Worm (Caenorhabditis elegans): ENCODE data around the gene ctl-1.
"Not testable (repeated sequence)": the region's sequence is repeated elsewhere in the genome, so short reads cannot be mapped to it uniquely, and the experiment has no call there.

Gene ctl-1

DNA sequence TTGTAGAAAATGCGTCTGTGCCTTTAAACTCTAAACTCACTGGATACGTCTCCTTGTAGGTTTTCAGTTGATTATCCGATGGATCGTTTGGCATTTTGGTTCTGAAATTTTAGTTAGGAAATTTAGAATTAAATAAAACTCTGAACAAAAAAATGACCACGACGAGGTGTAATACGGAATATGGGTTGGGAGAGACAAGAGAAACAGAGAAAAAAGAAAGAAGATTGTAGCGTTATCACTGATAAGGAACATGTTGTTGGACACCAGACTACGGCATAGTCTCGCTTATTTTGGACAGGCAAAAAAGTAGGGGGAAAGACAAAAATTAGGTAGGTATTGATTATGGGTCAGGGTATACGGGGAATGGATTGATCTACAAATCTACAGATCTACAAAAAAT is at the start of gene ctl-1:
ctl-1 (minus strand) TSS at position 101 of the 400 bp plus-strand sequence.
- not testable (repeated sequence) for TF ChIP-seq vab-7 (GFP tag; IDR thresholded peaks at IDR 0.05); dmd-6 (GFP tag; IDR thresholded peaks at IDR 0.05); mep-1 (tag; optimal IDR thresholded peaks at IDR 0.05)

DNA sequence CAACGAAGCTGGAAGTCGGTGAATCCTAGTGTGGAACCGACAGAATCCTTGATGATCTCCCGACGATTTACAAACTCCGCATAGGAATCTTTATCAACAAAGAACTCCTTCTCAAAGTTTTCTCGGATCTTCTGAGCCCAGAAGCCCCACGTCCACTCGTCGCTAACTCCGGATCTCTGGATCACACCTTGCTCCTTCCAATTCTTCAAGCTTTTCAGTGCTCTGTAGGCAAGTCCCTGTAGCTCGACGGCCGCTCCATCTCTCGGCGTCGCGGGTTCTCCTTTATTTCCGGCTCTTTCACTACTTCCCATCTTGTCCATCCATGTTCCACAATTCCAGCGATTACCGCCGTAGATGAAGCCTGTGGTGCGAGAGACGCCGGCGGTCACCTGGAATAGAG is 45.3 kb upstream of the ctl-1 start:
- TF ChIP-seq nhr-237 (tag; optimal IDR thresholded peaks at IDR 0.05) = no peak
- no peak for TF ChIP-seq zip-11 (GFP tag; IDR thresholded peaks at IDR 0.05)
- peak; percentile 94 for TF ChIP-seq aha-1 (tag)
- TF ChIP-seq dmd-8 (GFP tag; IDR thresholded peaks at IDR 0.05) = 0 out of 2 replicates have a peak, but pooled peaks have one; percentile 7
- TF ChIP-seq set-16 (GFP tag; IDR thresholded peaks at IDR 0.05) = peak; percentile 36; the same call in 1 of the 2 replicates
- TF ChIP-seq attf-4 (tag; optimal IDR thresholded peaks at IDR 0.05) = no peak
- no peak for TF ChIP-seq lin-38 (GFP tag; IDR thresholded peaks at IDR 0.05)

DNA sequence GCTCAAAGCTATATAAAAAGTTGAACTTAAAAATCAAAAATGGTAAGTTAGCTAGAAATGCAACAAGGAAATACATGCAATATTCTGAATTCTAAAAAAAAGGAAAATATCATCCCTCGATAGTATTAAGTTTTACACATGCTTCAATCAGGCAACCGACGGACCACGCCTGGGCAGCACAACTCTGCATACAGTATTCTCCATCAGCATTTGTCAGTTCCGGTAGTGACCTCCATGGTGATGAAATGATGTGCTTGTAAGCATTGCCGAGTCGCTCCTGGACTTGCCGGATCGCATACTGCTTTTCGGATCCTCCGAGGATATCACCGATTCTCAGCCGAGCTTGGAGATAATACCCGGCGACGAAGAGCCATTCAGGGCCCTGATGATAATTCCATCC is 44.7 kb upstream of the ctl-1 start:
- TF ChIP-seq daf-16 (GFP tag; optimal IDR thresholded peaks at IDR 0.05) = no peak
- no peak for TF ChIP-seq daf-16 (tag; optimal IDR thresholded peaks at IDR 0.05)
- TF ChIP-seq dmd-8 (GFP tag; IDR thresholded peaks at IDR 0.05) = no peak
- TF ChIP-seq nhr-48 (tag; optimal IDR thresholded peaks at IDR 0.05) = no peak
- TF ChIP-seq zfp-2 (tag; optimal IDR thresholded peaks at IDR 0.05) = no peak
- 0 out of 2 replicates have a peak, but pooled peaks have one; percentile 29 for TF ChIP-seq mdt-29 (GFP tag; IDR thresholded peaks at IDR 0.05)
- TF ChIP-seq lin-39 (tag; optimal IDR thresholded peaks at IDR 0.05) = no peak
- no peak for TF ChIP-seq mxl-2 (GFP tag; conservative IDR thresholded peaks at IDR 0.05)
- no peak for TF ChIP-seq ceh-32 (tag; optimal IDR thresholded peaks at IDR 0.05; ENCODE audit: poor library complexity)
- TF ChIP-seq mes-2 (tag; optimal IDR thresholded peaks at IDR 0.05; ENCODE audit: poor library complexity, severe bottlenecking) = no peak
- TF ChIP-seq nhr-111 (GFP tag; optimal IDR thresholded peaks at IDR 0.05) = peak; percentile 36
- 0 out of 2 replicates have a peak, but pooled peaks have one; percentile 34 for TF ChIP-seq nhr-41 (GFP tag; IDR thresholded peaks at IDR 0.05)
- peak in 1 of 2 experiments; percentile 78 for TF ChIP-seq unc-62 (GFP tag; optimal IDR thresholded peaks at IDR 0.05 in 1 of 2)
- TF ChIP-seq unc-62 (tag; optimal IDR thresholded peaks at IDR 0.05) = no peak
- peak; percentile 77; the same call in 1 of the 2 replicates for TF ChIP-seq nhr-42 (GFP tag; IDR thresholded peaks at IDR 0.05)
- peak; percentile 56 for TF ChIP-seq F49E8.2 (tag; optimal IDR thresholded peaks at IDR 0.05; ENCODE audit: borderline replicate concordance)
- peak; percentile 19 for TF ChIP-seq ama-1 (optimal IDR thresholded peaks at IDR 0.05)
- TF ChIP-seq daf-8 (GFP tag; IDR thresholded peaks at IDR 0.05) = no peak
- peak; percentile 1 for TF ChIP-seq nhr-102 (tag; optimal IDR thresholded peaks at IDR 0.05)
- TF ChIP-seq ceh-62 (tag; optimal IDR thresholded peaks at IDR 0.05) = no peak
- TF ChIP-seq ZK546.5 (tag; optimal IDR thresholded peaks at IDR 0.05) = no peak
- no peak for TF ChIP-seq dve-1 (tag; optimal IDR thresholded peaks at IDR 0.05; ENCODE audit: insufficient read depth)
- TF ChIP-seq Y48G9A.11 (GFP tag; IDR thresholded peaks at IDR 0.05) = peak; percentile 40; the same call in 1 of the 2 replicates
- no peak for TF ChIP-seq T26A8.4 (GFP tag; IDR thresholded peaks at IDR 0.05)
- peak; percentile 6 for TF ChIP-seq unc-130 (GFP tag; optimal IDR thresholded peaks at IDR 0.05)
- TF ChIP-seq lsy-2 (tag; optimal IDR thresholded peaks at IDR 0.05) = peak in 1 of 2 experiments; percentile 22
- TF ChIP-seq ceh-44 (GFP tag; IDR thresholded peaks at IDR 0.05) = no peak
- TF ChIP-seq aha-1 (tag) = peak; percentile 27
- no peak for TF ChIP-seq T20F7.1 (GFP tag; optimal IDR thresholded peaks at IDR 0.05)
- TF ChIP-seq lin-38 (GFP tag; IDR thresholded peaks at IDR 0.05) = peak; percentile 63
- TF ChIP-seq zfp-3 (GFP tag; conservative IDR thresholded peaks at IDR 0.05) = 0 out of 2 replicates have a peak, but pooled peaks have one; percentile 34
- no peak for TF ChIP-seq vab-7 (GFP tag; IDR thresholded peaks at IDR 0.05)
- 0 out of 2 replicates have a peak, but pooled peaks have one; percentile 49 for TF ChIP-seq ctbp-1 (GFP tag; IDR thresholded peaks at IDR 0.05)
- no peak for TF ChIP-seq jun-1 (tag; optimal IDR thresholded peaks at IDR 0.05)
- TF ChIP-seq snpc-1.2 (GFP tag; IDR thresholded peaks at IDR 0.05) = 0 out of 2 replicates have a peak, but pooled peaks have one; percentile 23
- TF ChIP-seq mep-1 (tag; optimal IDR thresholded peaks at IDR 0.05) = peak; percentile 13
- TF ChIP-seq duxl-1 (tag; optimal IDR thresholded peaks at IDR 0.05; ENCODE audit: poor library complexity) = peak; percentile 24
- TF ChIP-seq ceh-82 (tag; optimal IDR thresholded peaks at IDR 0.05) = no peak
- peak; percentile 42; the same call in 1 of the 2 replicates for TF ChIP-seq pha-4 (GFP tag; IDR thresholded peaks at IDR 0.05)
- no peak for TF ChIP-seq pha-4 (tag; optimal IDR thresholded peaks at IDR 0.05)
- TF ChIP-seq nhr-25 (tag; optimal IDR thresholded peaks at IDR 0.05; ENCODE audit: borderline replicate concordance, insufficient read depth) = no peak

All from whole organism, L4 larva.